Fruit fly (Drosophila melanogaster) whole organism, embryonic: ENCODE results near the gene CstF50.

Source experiments
- Bgb ChIP-seq: fragments of 200-800 bp; sonication (Bioruptor generic); IDR thresholded peaks from 2 replicates; pipeline ENCODE4 v1.3.6; 2022; ENCODE audit warnings: missing biosample characterization, missing genetic modification characterization; ENCODE audit not compliant: partially characterized antibody
- CG10147 ChIP-seq: fragments of 200-800 bp; sonication (Bioruptor generic); optimal IDR thresholded peaks from 2 replicates; lab custom pipeline; 2019; ENCODE audit warnings: missing biosample characterization, mild to moderate bottlenecking, missing genetic modification characterization, moderate library complexity
- CG10462 ChIP-seq: fragments of 200-800 bp; sonication (Bioruptor generic); optimal IDR thresholded peaks from 2 replicates; lab custom pipeline; 2016; ENCODE audit warnings: missing biosample characterization, missing genetic modification characterization
- CG10565 ChIP-seq: fragments of 200-800 bp; sonication (Bioruptor generic); optimal IDR thresholded peaks from 3 replicates; lab custom pipeline; 2016; ENCODE audit warnings: missing biosample characterization, mild to moderate bottlenecking, missing genetic modification characterization
- CG12236 ChIP-seq: fragments of 200-800 bp; sonication (Bioruptor generic); optimal IDR thresholded peaks from 2 replicates; lab custom pipeline; 2016; ENCODE audit warnings: missing biosample characterization, missing genetic modification characterization
- CG12299 ChIP-seq: fragments of 200-800 bp; sonication (Bioruptor generic); optimal IDR thresholded peaks from 2 replicates; lab custom pipeline; 2018; ENCODE audit warnings: missing biosample characterization, mild to moderate bottlenecking, missing genetic modification characterization
- CG12659 ChIP-seq: fragments of 200-800 bp; sonication (Bioruptor generic); optimal IDR thresholded peaks from 3 replicates; lab custom pipeline; 2017; ENCODE audit warnings: mild to moderate bottlenecking, missing biosample characterization, missing genetic modification reagents, missing genetic modification characterization
- CG12744 ChIP-seq: fragments of 200-800 bp; sonication (Bioruptor generic); optimal IDR thresholded peaks from 2 replicates; lab custom pipeline; 2016; ENCODE audit warnings: missing biosample characterization, missing genetic modification characterization
- CG15479 ChIP-seq: fragments of 200-800 bp; sonication (Bioruptor generic); optimal IDR thresholded peaks from 3 replicates; lab custom pipeline; 2019; ENCODE audit warnings: missing biosample characterization, mild to moderate bottlenecking, missing genetic modification characterization, moderate library complexity
- CG15514 ChIP-seq: fragments of 200-800 bp; sonication (Bioruptor generic); optimal IDR thresholded peaks from 3 replicates; lab custom pipeline; 2017; ENCODE audit warnings: missing biosample characterization, missing genetic modification characterization, mild to moderate bottlenecking, moderate library complexity, missing genetic modification reagents
- CG17359 ChIP-seq: fragments of 200-800 bp; sonication (Bioruptor generic); optimal IDR thresholded peaks from 3 replicates; lab custom pipeline; 2018; ENCODE audit warnings: missing biosample characterization, mild to moderate bottlenecking, missing genetic modification characterization, moderate library complexity
- CG1832 ChIP-seq: fragments of 200-800 bp; sonication (Bioruptor generic); optimal IDR thresholded peaks from 2 replicates; lab custom pipeline; 2017; ENCODE audit warnings: missing biosample characterization, mild to moderate bottlenecking, missing genetic modification characterization, inconsistent platforms
- CG18619 ChIP-seq: fragments of 200-800 bp; sonication (Bioruptor generic); optimal IDR thresholded peaks from 3 replicates; lab custom pipeline; 2017; ENCODE audit warnings: missing biosample characterization, mild to moderate bottlenecking, missing genetic modification characterization
- CG2116 ChIP-seq: fragments of 200-800 bp; sonication (Bioruptor generic); optimal IDR thresholded peaks from 3 replicates; lab custom pipeline; 2018; ENCODE audit warnings: missing biosample characterization, mild to moderate bottlenecking, missing genetic modification characterization
- CG3407 ChIP-seq: fragments of 200-800 bp; sonication (Bioruptor generic); optimal IDR thresholded peaks from 2 replicates; lab custom pipeline; 2018; ENCODE audit warnings: missing biosample characterization, mild to moderate bottlenecking, missing genetic modification characterization
- CG3995 ChIP-seq: fragments of 200-800 bp; sonication (Bioruptor generic); optimal IDR thresholded peaks from 3 replicates; lab custom pipeline; 2016; ENCODE audit warnings: missing biosample characterization, missing genetic modification characterization
- CG6254 ChIP-seq: fragments of 200-800 bp; sonication (Bioruptor generic); optimal IDR thresholded peaks from 3 replicates; lab custom pipeline; 2017; ENCODE audit warnings: mild to moderate bottlenecking, missing biosample characterization, missing genetic modification reagents, missing genetic modification characterization
- CG7271 ChIP-seq: fragments of 200-800 bp; sonication (Bioruptor generic); optimal IDR thresholded peaks from 2 replicates; lab custom pipeline; 2018; ENCODE audit warnings: missing biosample characterization, mild to moderate bottlenecking, missing genetic modification characterization, moderate library complexity
- CG7357 ChIP-seq: fragments of 200-800 bp; sonication (Bioruptor generic); IDR thresholded peaks from 3 replicates; pipeline ENCODE4 v1.3.6; 2022; ENCODE audit warnings: missing biosample characterization, missing genetic modification characterization
- CG8359 ChIP-seq: fragments of 200-800 bp; sonication (Bioruptor generic); optimal IDR thresholded peaks from 2 replicates; lab custom pipeline; 2017; ENCODE audit warnings: missing biosample characterization, mild to moderate bottlenecking, missing genetic modification characterization, borderline replicate concordance
- CG8388 ChIP-seq: fragments of 200-800 bp; sonication (Bioruptor generic); optimal IDR thresholded peaks from 2 replicates; lab custom pipeline; 2019; ENCODE audit warnings: missing biosample characterization, mild to moderate bottlenecking, missing genetic modification characterization, moderate library complexity
- CG9727 ChIP-seq: fragments of 200-800 bp; sonication (Bioruptor generic); optimal IDR thresholded peaks from 3 replicates; lab custom pipeline; 2017; ENCODE audit warnings: missing biosample characterization, mild to moderate bottlenecking, missing genetic modification characterization
- CG9932 ChIP-seq: fragments of 200-800 bp; sonication (Bioruptor generic); IDR thresholded peaks from 2 replicates; pipeline ENCODE4 v1.3.6; 2022; ENCODE audit warnings: missing biosample characterization, missing genetic modification characterization
- D19B ChIP-seq: fragments of 200-800 bp; sonication (Bioruptor generic); optimal IDR thresholded peaks from 2 replicates; lab custom pipeline; 2017; ENCODE audit warnings: missing biosample characterization, mild to moderate bottlenecking, missing genetic modification characterization
- Drgx ChIP-seq: fragments of 200-800 bp; sonication (Bioruptor generic); IDR thresholded peaks from 2 replicates; pipeline ENCODE4 v1.3.6; 2022; ENCODE audit warnings: missing biosample characterization, missing genetic modification characterization
- E2f2 ChIP-seq: fragments of 200-800 bp; sonication (Bioruptor generic); IDR thresholded peaks from 2 replicates; pipeline ENCODE4 v1.3.6; 2022; ENCODE audit warnings: missing biosample characterization, missing genetic modification characterization
- HmgD ChIP-seq: fragments of 200-800 bp; sonication (Bioruptor generic); optimal IDR thresholded peaks from 3 replicates; lab custom pipeline; 2016; ENCODE audit warnings: missing biosample characterization, missing genetic modification characterization
- HmgZ ChIP-seq: fragments of 200-800 bp; sonication (Bioruptor generic); optimal IDR thresholded peaks from 2 replicates; lab custom pipeline; 2018; ENCODE audit warnings: missing biosample characterization, mild to moderate bottlenecking, missing genetic modification characterization
- Hr39 ChIP-seq: fragments of >200 bp; optimal IDR thresholded peaks from 2 replicates; lab custom pipeline; 2017
- Jarid2 ChIP-seq: fragments of 200-800 bp; sonication (Bioruptor generic); optimal IDR thresholded peaks from 3 replicates; lab custom pipeline; 2017; ENCODE audit warnings: mild to moderate bottlenecking, missing biosample characterization, missing genetic modification reagents, missing genetic modification characterization
- NC2β ChIP-seq: fragments of 200-800 bp; sonication (Bioruptor generic); optimal IDR thresholded peaks from 2 replicates; lab custom pipeline; 2016; ENCODE audit warnings: missing biosample characterization, missing genetic modification characterization
- NFAT ChIP-seq: fragments of 200-800 bp; sonication (Bioruptor generic); IDR thresholded peaks from 2 replicates; pipeline ENCODE4 v1.3.6; 2022; ENCODE audit warnings: missing biosample characterization, missing genetic modification characterization
- Nf-YB ChIP-seq: fragments of 200-800 bp; sonication (Bioruptor generic); optimal IDR thresholded peaks from 3 replicates; lab custom pipeline; 2019; ENCODE audit warnings: missing biosample characterization, mild to moderate bottlenecking, missing genetic modification characterization, moderate library complexity
- Rx ChIP-seq: fragments of 200-800 bp; sonication (Bioruptor generic); IDR thresholded peaks from 2 replicates; pipeline ENCODE4 v1.3.6; 2022; ENCODE audit warnings: missing biosample characterization, missing genetic modification characterization
- Vsx1 ChIP-seq: fragments of 200-800 bp; sonication (Bioruptor generic); optimal IDR thresholded peaks from 2 replicates; lab custom pipeline; 2017; ENCODE audit warnings: missing biosample characterization, mild to moderate bottlenecking, missing genetic modification characterization, missing genetic modification reagents
- Xrp1 ChIP-seq: fragments of 200-800 bp; sonication (Bioruptor generic); IDR thresholded peaks from 2 replicates; pipeline ENCODE4 v1.3.6; 2022; ENCODE audit warnings: missing biosample characterization, missing genetic modification characterization
- ase ChIP-seq: fragments of 200-800 bp; sonication (Bioruptor generic); IDR thresholded peaks from 3 replicates; pipeline ENCODE4 v1.3.6; 2022; ENCODE audit warnings: missing biosample characterization, missing genetic modification characterization
- cad ChIP-seq: fragments of >200 bp; optimal IDR thresholded peaks from 2 replicates; lab custom pipeline; 2017; ENCODE audit warnings: missing biosample characterization, missing genetic modification characterization
- corto ChIP-seq: fragments of 200-800 bp; sonication (Bioruptor generic); optimal IDR thresholded peaks from 2 replicates; lab custom pipeline; 2016; ENCODE audit warnings: missing biosample characterization, mild to moderate bottlenecking, missing genetic modification characterization, moderate library complexity
- danr ChIP-seq: fragments of 200-800 bp; sonication (Bioruptor generic); IDR thresholded peaks from 2 replicates; pipeline ENCODE4 v1.3.6; 2022; ENCODE audit warnings: missing biosample characterization, missing genetic modification characterization
- ems ChIP-seq: fragments of 200-800 bp; sonication (Bioruptor generic); optimal IDR thresholded peaks from 3 replicates; lab custom pipeline; 2016; ENCODE audit warnings: missing biosample characterization, missing genetic modification characterization
- ewg ChIP-seq: fragments of 200-800 bp; sonication (Bioruptor generic); optimal IDR thresholded peaks from 3 replicates; lab custom pipeline; 2017; ENCODE audit warnings: mild to moderate bottlenecking, missing biosample characterization, missing genetic modification reagents, missing genetic modification characterization
- fd96Cb ChIP-seq: fragments of 200-800 bp; sonication (Bioruptor generic); optimal IDR thresholded peaks from 2 replicates; lab custom pipeline; 2018; ENCODE audit warnings: missing biosample characterization, mild to moderate bottlenecking, missing genetic modification characterization, moderate library complexity
- gfzf ChIP-seq: fragments of 200-800 bp; sonication (Bioruptor generic); optimal IDR thresholded peaks from 2 replicates; lab custom pipeline; 2016; ENCODE audit warnings: missing biosample characterization, mild to moderate bottlenecking, missing genetic modification characterization, moderate library complexity
- ham ChIP-seq: fragments of 200-800 bp; sonication (Bioruptor generic); IDR thresholded peaks from 2 replicates; pipeline ENCODE4 v1.3.6; 2022; ENCODE audit warnings: missing biosample characterization, missing genetic modification characterization
- her ChIP-seq: fragments of 200-800 bp; sonication (Bioruptor generic); optimal IDR thresholded peaks from 2 replicates; lab custom pipeline; 2016; ENCODE audit warnings: missing biosample characterization, missing genetic modification characterization
- odd ChIP-seq: fragments of 200-800 bp; sonication (Bioruptor generic); optimal IDR thresholded peaks from 2 replicates; lab custom pipeline; 2017; ENCODE audit warnings: missing biosample characterization, mild to moderate bottlenecking, missing genetic modification characterization
- org-1 ChIP-seq: fragments of 200-800 bp; sonication (Bioruptor generic); optimal IDR thresholded peaks from 2 replicates; lab custom pipeline; 2017; ENCODE audit warnings: missing biosample characterization, missing genetic modification characterization
- peb ChIP-seq: fragments of 200-800 bp; sonication (Bioruptor generic); IDR thresholded peaks from 2 replicates; pipeline ENCODE4 v1.3.6; 2022; ENCODE audit warnings: missing biosample characterization, missing genetic modification characterization
- tio ChIP-seq: fragments of 200-800 bp; sonication (Bioruptor generic); optimal IDR thresholded peaks from 2 replicates; lab custom pipeline; 2017; ENCODE audit warnings: missing biosample characterization, missing genetic modification characterization, inconsistent platforms
- tx ChIP-seq: fragments of 200-800 bp; sonication (Bioruptor generic); optimal IDR thresholded peaks from 2 replicates; lab custom pipeline; 2016; ENCODE audit warnings: missing biosample characterization, missing genetic modification characterization
- wdn ChIP-seq: fragments of 200-800 bp; sonication (Bioruptor generic); IDR thresholded peaks from 2 replicates; pipeline ENCODE4 v1.3.6; 2022; ENCODE audit warnings: missing biosample characterization, missing genetic modification characterization

The CstF50 gene

dm6 chr3R:31743279-31743678 is 6.5 kb upstream of the CstF50 start, which contains the start of gene Tbca (continued):
- TF ChIP-seq CG15514 (GFP tag; lab: Kevin White, UChicago) (peak; percentile 99), CG12744 (GFP tag; lab: Kevin White, UChicago) (no peak), ham (GFP tag; lab: Robert Waterston, UW) (no peak), ems (GFP tag; lab: Kevin White, UChicago) (no peak), Bgb (GFP tag; lab: Robert Waterston, UW) (peak; percentile 61), D19B (GFP tag; lab: Kevin White, UChicago) (no peak), CG3407 (GFP tag; lab: Kevin White, UChicago) (no peak), CG10147 (GFP tag; lab: Kevin White, UChicago) (no peak), CG10462 (GFP tag; lab: Kevin White, UChicago) (no peak), ewg (no peak), Rx (GFP tag; lab: Robert Waterston, UW) (no peak), CG12299 (tag; lab: Kevin White, UChicago) (no peak), ase (no peak), peb (no peak), CG15479 (no peak), danr (no peak), CG9727 (GFP tag; lab: Kevin White, UChicago) (no peak), CG12659 (GFP tag; lab: Kevin White, UChicago) (no peak), CG1832 (GFP tag; lab: Kevin White, UChicago) (no peak), tx (GFP tag; lab: Kevin White, UChicago) (no peak), CG18619 (GFP tag; lab: Kevin White, UChicago) (no peak), fd96Cb (tag; lab: Kevin White, UChicago) (no peak), Vsx1 (GFP tag; lab: Kevin White, UChicago) (no peak), HmgZ (peak; percentile 52), CG7271 (tag; lab: Kevin White, UChicago) (no peak), cad (GFP tag; lab: Kevin White, UChicago) (no peak), CG17359 (tag; lab: Kevin White, UChicago) (no peak), CG2116 (GFP tag; lab: Kevin White, UChicago) (peak; percentile 45), corto (GFP tag; lab: Kevin White, UChicago) (no peak), CG8359 (GFP tag; lab: Kevin White, UChicago) (no peak), CG8388 (GFP tag; lab: Kevin White, UChicago) (peak; percentile 48), CG10565 (GFP tag; lab: Kevin White, UChicago) (no peak), NC2β (GFP tag; lab: Kevin White, UChicago) (no peak), Jarid2 (GFP tag; lab: Kevin White, UChicago) (no peak), NFAT (GFP tag; lab: Robert Waterston, UW) (no peak), CG6254 (GFP tag; lab: Kevin White, UChicago) (no peak), Hr39 (lab: Kevin White, UChicago) (no peak), HmgD (GFP tag; lab: Kevin White, UChicago) (no peak), CG3995 (peak; percentile 30), Drgx (GFP tag; lab: Robert Waterston, UW) (no peak), Nf-YB (GFP tag; lab: Kevin White, UChicago) (no peak), odd (GFP tag; lab: Kevin White, UChicago) (no peak), wdn (GFP tag; lab: Robert Waterston, UW) (no peak), CG9932 (GFP tag; lab: Robert Waterston, UW) (no peak), org-1 (GFP tag; lab: Kevin White, UChicago) (no peak), her (GFP tag; lab: Kevin White, UChicago) (no peak), tio (GFP tag; lab: Kevin White, UChicago) (no peak), gfzf (GFP tag; lab: Kevin White, UChicago) (peak; percentile 37), CG7357 (GFP tag; lab: Robert Waterston, UW) (no peak), Xrp1 (GFP tag; lab: Robert Waterston, UW) (no peak), E2f2 (GFP tag; lab: Robert Waterston, UW) (peak; percentile 98), CG12236 (GFP tag; lab: Kevin White, UChicago) (no peak)
